Worm (Caenorhabditis elegans): ENCODE measurements around the gene F38E9.6.

Gene F38E9.6

DNA sequence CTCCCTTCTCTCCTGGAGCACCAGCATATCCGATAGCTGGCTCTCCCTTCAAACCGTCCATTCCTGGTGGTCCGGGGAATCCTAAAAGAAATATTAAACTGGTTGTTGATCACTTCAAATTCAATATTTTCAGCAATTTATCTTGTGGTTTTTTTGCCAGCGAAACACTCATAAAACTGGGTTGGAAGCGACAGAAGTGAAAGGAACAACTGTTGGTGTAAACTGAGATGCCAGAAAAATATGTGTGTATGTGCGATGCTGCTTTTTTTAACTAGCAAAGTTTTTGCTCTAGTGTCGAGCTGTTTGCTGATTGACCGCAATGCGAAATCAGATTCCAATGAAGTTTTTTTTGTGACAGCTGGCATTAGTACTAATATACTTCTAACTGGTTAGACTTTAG lies 45.0 kb upstream of the F38E9.6 start:
- TF ChIP-seq Y53G8AR.9 (GFP tag; conservative IDR thresholded peaks at IDR 0.05) (no peak), cebp-2 (GFP tag; IDR thresholded peaks at IDR 0.05) (no peak), nfya-2 (GFP tag; IDR thresholded peaks at IDR 0.05) (no peak), tbx-9 (tag; optimal IDR thresholded peaks at IDR 0.05; ENCODE audit: borderline replicate concordance) (no peak), ZK185.1 (tag; optimal IDR thresholded peaks at IDR 0.05; ENCODE audit: poor library complexity, severe bottlenecking) (no peak), F55B11.4 (tag; optimal IDR thresholded peaks at IDR 0.05; ENCODE audit: borderline replicate concordance, insufficient read depth) (no peak), bed-2 (GFP tag; IDR thresholded peaks at IDR 0.05) (no peak), B0336.3 (GFP tag; IDR thresholded peaks at IDR 0.05) (no peak), nhr-27 (tag; optimal IDR thresholded peaks at IDR 0.05) (no peak), snpc-1.1 (tag; optimal IDR thresholded peaks at IDR 0.05; ENCODE audit: insufficient read depth) (no peak), lag-1 (GFP tag; IDR thresholded peaks at IDR 0.05) (no peak), rec-8 (tag; optimal IDR thresholded peaks at IDR 0.05) (no peak), egrh-3 (GFP tag; IDR thresholded peaks at IDR 0.05) (no peak), ztf-6 (GFP tag; IDR thresholded peaks at IDR 0.05) (no peak), F49E8.2 (tag; optimal IDR thresholded peaks at IDR 0.05; ENCODE audit: insufficient read depth) (no peak)

DNA sequence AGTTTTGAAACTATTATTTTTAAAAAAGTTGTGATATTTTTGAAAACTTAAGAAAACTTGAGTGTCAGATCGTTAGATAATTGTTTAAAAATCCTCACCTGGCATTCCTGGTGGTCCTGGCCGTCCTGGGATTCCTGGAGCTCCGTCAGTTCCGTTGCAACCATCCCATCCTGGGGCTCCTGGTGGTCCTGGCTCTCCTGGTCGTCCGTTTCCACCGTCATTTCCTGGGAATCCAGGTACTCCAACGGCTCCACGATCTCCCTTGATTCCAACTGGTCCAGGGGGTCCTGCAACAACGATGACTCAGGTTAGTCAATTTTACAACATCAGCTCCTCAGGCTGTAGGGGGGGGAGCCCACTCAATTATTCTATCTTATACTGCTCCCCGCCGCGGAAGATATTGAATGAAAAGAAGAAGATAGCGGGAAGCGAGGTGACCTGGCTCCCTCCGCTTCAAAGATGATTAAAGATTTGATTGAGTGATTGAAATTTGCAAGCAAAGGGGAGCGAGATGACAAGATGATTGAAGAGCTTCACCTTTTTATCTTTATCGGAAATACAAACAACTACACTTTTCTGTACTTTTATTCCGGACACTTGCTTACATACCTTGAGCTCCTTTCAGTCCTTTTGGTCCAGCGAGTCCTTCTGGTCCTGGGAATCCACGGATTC lies 44.4 kb upstream of the F38E9.6 start:
- TF ChIP-seq zfh-2 (GFP tag; conservative IDR thresholded peaks at IDR 0.05) (peak; percentile 70), F49E8.2 (tag; optimal IDR thresholded peaks at IDR 0.05; ENCODE audit: insufficient read depth) (no peak)

ce11 chrX:16388362-16388761 lies 43.9 kb upstream of the F38E9.6 start:
- TF ChIP-seq nfya-1 (tag; optimal IDR thresholded peaks at IDR 0.05; ENCODE audit: borderline replicate concordance, insufficient read depth) (no peak), attf-3 (GFP tag; conservative IDR thresholded peaks at IDR 0.05) (no peak), rec-8 (tag; optimal IDR thresholded peaks at IDR 0.05) (no peak), tbp1 (GFP tag; optimal IDR thresholded peaks at IDR 0.05) (no peak), xnd-1 (tag; optimal IDR thresholded peaks at IDR 0.05) (no peak), T07F8.4 (tag; optimal IDR thresholded peaks at IDR 0.05) (no peak), zim-3 (tag; optimal IDR thresholded peaks at IDR 0.05) (no peak), attf-6 (GFP tag; IDR thresholded peaks at IDR 0.05) (no peak), ZK185.1 (tag; optimal IDR thresholded peaks at IDR 0.05; ENCODE audit: poor library complexity, severe bottlenecking) (no peak), snpc-4 (GFP tag; optimal IDR thresholded peaks at IDR 0.05) (no peak), snpc-4 (tag; optimal IDR thresholded peaks at IDR 0.05) (no peak), hsf-1 (GFP tag; IDR thresholded peaks at IDR 0.05) (no peak), F37B4.10 (GFP tag; IDR thresholded peaks at IDR 0.05) (no peak), F10E7.11 (tag; optimal IDR thresholded peaks at IDR 0.05) (no peak), ceh-79 (tag; optimal IDR thresholded peaks at IDR 0.05) (no peak), madf-3 (GFP tag; IDR thresholded peaks at IDR 0.05) (no peak), F52B5.7 (tag; optimal IDR thresholded peaks at IDR 0.05) (no peak)

- peak; percentile 86 for TF ChIP-seq zfh-2 (GFP tag; conservative IDR thresholded peaks at IDR 0.05)
- TF ChIP-seq lin-35 (GFP tag; optimal IDR thresholded peaks at IDR 0.05) = no peak
- TF ChIP-seq T26A5.8 (tag; optimal IDR thresholded peaks at IDR 0.05) = no peak
These were observed 43.0 kb upstream of the F38E9.6 start, which contains the start of gene let-2 for ce11 chrX:16389273-16389672. let-2 (minus strand) TSS chrX:16389340.
